Fruit fly (Drosophila melanogaster): ENCODE data around the gene tinc.

Gene tinc

DNA sequence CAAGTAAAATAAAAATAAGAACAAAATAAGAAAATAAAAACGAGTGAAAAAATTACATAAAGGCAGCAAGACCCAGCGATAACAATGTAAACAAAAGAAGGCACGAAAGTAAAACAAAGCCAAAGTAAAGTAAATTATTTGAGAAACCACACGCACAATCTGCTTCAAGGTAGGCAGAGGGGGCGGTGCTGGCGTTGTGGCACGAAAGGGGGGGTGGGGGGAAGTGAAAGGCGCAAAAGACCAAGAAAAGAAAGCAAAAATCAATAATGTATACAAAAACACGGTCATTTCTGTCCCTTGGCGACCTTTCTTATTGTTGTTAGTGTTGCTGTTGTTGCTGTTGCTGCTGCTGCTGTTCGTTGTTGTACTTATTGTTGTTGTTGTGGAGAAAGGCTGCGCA is 85.9 kb downstream of the tinc start:
- TF ChIP-seq Hr96 (GFP tag; optimal IDR thresholded peaks at IDR 0.05) (no peak), pad (GFP tag; optimal IDR thresholded peaks at IDR 0.05) (no peak), CG5204 (GFP tag; optimal IDR thresholded peaks at IDR 0.05) (no peak), bab1 (GFP tag; optimal IDR thresholded peaks at IDR 0.05) (no peak), CG1620 (GFP tag; optimal IDR thresholded peaks at IDR 0.05) (no peak), Mnt (GFP tag; optimal IDR thresholded peaks at IDR 0.05) (no peak), CG7045 (GFP tag; optimal IDR thresholded peaks at IDR 0.05) (no peak), CG14711 (tag; optimal IDR thresholded peaks at IDR 0.05) (no peak), CG33017 (tag; optimal IDR thresholded peaks at IDR 0.05) (no peak), CG7101 (tag; optimal IDR thresholded peaks at IDR 0.05) (no peak), cnc (optimal IDR thresholded peaks at IDR 0.05) (no peak), tj (GFP tag; optimal IDR thresholded peaks at IDR 0.05) (no peak), kay (GFP tag; ENCODE audit: borderline replicate concordance) (no peak), Crg-1 (GFP tag; optimal IDR thresholded peaks at IDR 0.05) (no peak), ovo (GFP tag; optimal IDR thresholded peaks at IDR 0.05) (no peak), Clk (GFP tag; optimal IDR thresholded peaks at IDR 0.05) (no peak), CG12768 (GFP tag; optimal IDR thresholded peaks at IDR 0.05) (no peak), toe (GFP tag; optimal IDR thresholded peaks at IDR 0.05) (no peak), CG11617 (GFP tag; optimal IDR thresholded peaks at IDR 0.05) (no peak)

DNA sequence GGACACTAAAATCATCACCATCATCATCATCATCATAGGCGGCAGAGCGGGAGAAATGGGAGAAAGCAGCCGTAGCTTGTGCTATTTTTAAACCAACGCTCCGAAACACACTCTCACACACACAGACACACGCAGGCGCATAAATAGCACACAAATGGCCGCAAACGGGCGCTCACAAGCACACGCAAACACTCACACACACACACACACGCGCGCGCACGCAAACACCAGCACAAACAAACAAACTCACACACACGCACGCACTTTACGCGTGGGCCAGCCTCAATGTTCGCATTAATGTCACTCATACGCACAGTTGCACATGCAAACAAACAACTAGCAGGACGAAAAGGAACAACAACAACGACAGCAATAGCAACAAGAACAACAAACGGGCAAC is 86.5 kb downstream of the tinc start:
- TF ChIP-seq CG33017 (tag; optimal IDR thresholded peaks at IDR 0.05) (no peak), CG5204 (GFP tag; optimal IDR thresholded peaks at IDR 0.05) (no peak), bab1 (GFP tag; optimal IDR thresholded peaks at IDR 0.05) (no peak), Hr96 (GFP tag; optimal IDR thresholded peaks at IDR 0.05) (no peak), ovo (GFP tag; optimal IDR thresholded peaks at IDR 0.05) (no peak), tj (GFP tag; optimal IDR thresholded peaks at IDR 0.05) (no peak), CG1620 (GFP tag; optimal IDR thresholded peaks at IDR 0.05) (no peak), kay (GFP tag; ENCODE audit: borderline replicate concordance) (no peak), Mnt (GFP tag; optimal IDR thresholded peaks at IDR 0.05) (no peak), CG12768 (GFP tag; optimal IDR thresholded peaks at IDR 0.05) (no peak), CG7045 (GFP tag; optimal IDR thresholded peaks at IDR 0.05) (no peak), Crg-1 (GFP tag; optimal IDR thresholded peaks at IDR 0.05) (no peak), CG7101 (tag; optimal IDR thresholded peaks at IDR 0.05) (no peak), cnc (optimal IDR thresholded peaks at IDR 0.05) (no peak)

DNA sequence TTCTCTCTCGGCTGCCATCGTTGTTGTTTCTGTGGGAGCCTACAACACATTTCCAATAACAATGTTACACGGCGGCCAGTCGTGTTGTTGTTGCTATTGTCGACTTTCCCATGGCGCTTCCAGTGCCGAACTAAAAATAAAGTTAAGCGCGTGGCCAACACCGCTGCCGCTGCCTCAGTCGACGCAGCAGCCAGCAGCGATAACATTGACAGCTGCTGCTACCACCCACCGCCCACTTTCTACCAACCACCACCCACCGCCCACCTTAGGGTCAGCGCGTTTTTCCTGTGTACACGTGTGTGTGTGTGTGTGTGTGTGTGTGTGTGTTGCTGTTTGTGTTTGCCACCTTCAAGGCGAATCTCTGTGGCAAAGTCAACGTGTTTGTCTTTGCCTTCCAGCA is 89.7 kb downstream of the tinc start:
- TF ChIP-seq bab1 (GFP tag; optimal IDR thresholded peaks at IDR 0.05): no peak
- TF ChIP-seq cic (GFP tag; optimal IDR thresholded peaks at IDR 0.05): peak; percentile 42

DNA sequence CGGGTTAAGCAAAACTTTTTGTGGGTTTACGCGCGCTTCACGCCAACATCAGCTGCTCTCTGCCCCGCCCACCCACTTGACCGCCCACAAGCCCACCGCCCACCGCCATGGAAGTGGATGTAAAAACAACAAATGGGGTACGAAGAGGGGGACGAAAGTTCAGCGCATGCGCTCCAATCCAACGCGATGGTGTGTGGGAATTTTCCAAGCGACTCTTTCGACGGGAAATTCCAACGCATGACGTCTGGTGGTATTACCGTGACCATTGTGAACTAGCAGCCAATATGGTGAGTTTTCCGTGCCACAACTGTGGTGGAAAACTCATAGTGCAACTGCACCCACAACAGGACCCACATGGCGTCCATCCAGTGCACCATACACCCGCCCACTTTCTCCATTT is 90.9 kb downstream of the tinc start:
- TF ChIP-seq Hr96 (GFP tag; optimal IDR thresholded peaks at IDR 0.05) (no peak), cic (GFP tag; optimal IDR thresholded peaks at IDR 0.05) (peak; percentile 31), bab1 (GFP tag; optimal IDR thresholded peaks at IDR 0.05) (no peak), CG7045 (GFP tag; optimal IDR thresholded peaks at IDR 0.05) (no peak)

DNA sequence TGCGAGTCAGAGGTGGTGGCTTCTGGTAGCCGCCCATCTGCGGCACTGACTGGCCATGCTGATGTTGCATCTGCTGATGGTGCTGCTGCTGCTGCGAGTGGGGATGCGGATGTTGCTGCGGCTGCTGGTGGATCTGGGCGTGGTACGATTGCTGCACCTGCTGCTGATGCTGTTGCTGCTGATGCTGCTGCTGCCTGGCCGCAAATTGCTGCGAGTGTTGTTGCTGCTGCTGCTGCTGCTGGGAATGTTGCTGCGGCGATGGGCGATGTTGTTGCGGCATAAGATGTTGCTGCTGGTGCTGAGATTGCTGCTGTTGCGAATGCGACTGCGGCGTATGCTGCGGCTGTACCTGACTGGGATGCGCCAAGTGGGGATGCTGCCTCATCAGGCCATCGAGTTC is 93.8 kb downstream of the tinc start:
- TF ChIP-seq kay (GFP tag; ENCODE audit: borderline replicate concordance): no peak

DNA sequence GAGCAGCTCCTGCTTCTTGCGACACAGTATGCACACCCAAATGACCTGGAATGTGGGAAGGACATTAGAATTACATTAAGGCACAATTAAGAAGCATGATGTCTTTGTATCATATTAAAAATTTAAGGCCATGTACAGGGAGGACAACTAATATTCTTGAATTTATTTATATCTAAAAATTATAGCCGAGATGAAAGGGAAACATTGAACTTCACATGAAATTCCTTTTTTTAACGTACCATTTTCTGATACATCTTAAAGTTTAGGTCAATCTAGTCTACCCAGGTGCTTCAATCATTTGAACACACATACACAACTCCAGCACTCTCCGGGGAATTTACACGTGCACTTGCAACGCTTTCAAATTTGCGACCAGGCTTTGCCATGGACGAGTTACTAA is 94.8 kb downstream of the tinc start, which contains the start of gene CG12347:
Gene CG12347 (plus strand): TSS at position 301 of the 400 bp plus-strand sequence.
- no peak for TF ChIP-seq Hr96 (GFP tag; optimal IDR thresholded peaks at IDR 0.05)
- TF ChIP-seq pad (GFP tag; optimal IDR thresholded peaks at IDR 0.05): no peak
- no peak for TF ChIP-seq CG7045 (GFP tag; optimal IDR thresholded peaks at IDR 0.05)
- no peak for TF ChIP-seq Crg-1 (GFP tag; optimal IDR thresholded peaks at IDR 0.05)
- no peak for TF ChIP-seq bab1 (GFP tag; optimal IDR thresholded peaks at IDR 0.05)
- TF ChIP-seq CG33017 (tag; optimal IDR thresholded peaks at IDR 0.05): no peak
- TF ChIP-seq CG7101 (tag; optimal IDR thresholded peaks at IDR 0.05): no peak
- TF ChIP-seq CG14711 (tag; optimal IDR thresholded peaks at IDR 0.05): no peak

DNA sequence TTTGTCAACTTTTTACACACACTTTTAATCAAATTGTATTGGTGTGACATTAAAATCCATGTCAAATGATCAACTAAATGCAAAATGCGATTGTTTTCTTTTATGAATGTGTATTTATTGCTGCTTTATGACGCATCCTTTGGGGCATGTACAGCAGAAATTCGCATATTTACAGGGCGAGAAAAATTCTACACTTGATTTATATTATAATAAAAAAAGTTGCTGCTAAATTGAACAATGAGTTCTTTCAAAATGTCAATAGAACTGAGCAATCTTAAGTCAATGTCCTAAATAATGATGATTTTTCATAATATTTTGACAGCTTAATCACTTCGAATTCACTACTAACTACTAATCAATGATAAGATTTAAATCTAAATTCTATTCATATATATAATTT is 99.7 kb downstream of the tinc start, which contains the start of gene CG43445:
Gene CG43445 (plus strand): TSS at position 301 of the 400 bp plus-strand sequence.
- TF ChIP-seq CG12768 (GFP tag; optimal IDR thresholded peaks at IDR 0.05) (no peak), Mnt (GFP tag; optimal IDR thresholded peaks at IDR 0.05) (no peak), tj (GFP tag; optimal IDR thresholded peaks at IDR 0.05) (no peak), ovo (GFP tag; optimal IDR thresholded peaks at IDR 0.05) (no peak), cic (GFP tag; optimal IDR thresholded peaks at IDR 0.05) (no peak), Hr96 (GFP tag; optimal IDR thresholded peaks at IDR 0.05) (no peak), CG14711 (tag; optimal IDR thresholded peaks at IDR 0.05) (no peak), Crg-1 (GFP tag; optimal IDR thresholded peaks at IDR 0.05) (no peak), CG1620 (GFP tag; optimal IDR thresholded peaks at IDR 0.05) (no peak), Clk (GFP tag; optimal IDR thresholded peaks at IDR 0.05) (no peak), CG7101 (tag; optimal IDR thresholded peaks at IDR 0.05) (no peak), CG7045 (GFP tag; optimal IDR thresholded peaks at IDR 0.05) (no peak)

DNA sequence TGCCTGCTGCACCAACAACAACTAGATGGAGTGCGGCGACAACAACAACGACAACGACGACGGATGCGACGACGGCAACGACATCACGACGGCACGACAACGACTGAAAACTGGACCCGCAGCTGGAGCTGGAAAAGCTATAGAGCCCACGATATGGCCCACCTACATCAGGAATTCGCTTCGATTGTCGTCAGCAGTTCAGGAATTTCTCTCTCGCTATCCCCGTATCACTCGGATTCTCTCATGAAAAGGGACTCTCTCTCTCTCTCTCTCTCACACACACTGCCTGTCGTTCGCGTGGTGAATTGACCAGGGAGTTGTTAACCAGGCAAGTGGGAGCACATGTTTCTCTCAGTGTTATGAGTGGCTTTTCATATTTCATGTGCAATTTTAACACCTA is 105.1 kb downstream of the tinc start, which contains the start of gene Rim:
Gene Rim (minus strand): TSS at position 101 of the 400 bp plus-strand sequence.
- TF ChIP-seq toe (GFP tag; optimal IDR thresholded peaks at IDR 0.05): no peak
- no peak for TF ChIP-seq CG14711 (tag; optimal IDR thresholded peaks at IDR 0.05)
- no peak for TF ChIP-seq CG5204 (GFP tag; optimal IDR thresholded peaks at IDR 0.05)
- TF ChIP-seq CG11617 (GFP tag; optimal IDR thresholded peaks at IDR 0.05): no peak

Measured in whole organism, adult.